Fruit fly (Drosophila melanogaster): Measurements from ENCODE around the gene GMF.

GMF gene

DNA sequence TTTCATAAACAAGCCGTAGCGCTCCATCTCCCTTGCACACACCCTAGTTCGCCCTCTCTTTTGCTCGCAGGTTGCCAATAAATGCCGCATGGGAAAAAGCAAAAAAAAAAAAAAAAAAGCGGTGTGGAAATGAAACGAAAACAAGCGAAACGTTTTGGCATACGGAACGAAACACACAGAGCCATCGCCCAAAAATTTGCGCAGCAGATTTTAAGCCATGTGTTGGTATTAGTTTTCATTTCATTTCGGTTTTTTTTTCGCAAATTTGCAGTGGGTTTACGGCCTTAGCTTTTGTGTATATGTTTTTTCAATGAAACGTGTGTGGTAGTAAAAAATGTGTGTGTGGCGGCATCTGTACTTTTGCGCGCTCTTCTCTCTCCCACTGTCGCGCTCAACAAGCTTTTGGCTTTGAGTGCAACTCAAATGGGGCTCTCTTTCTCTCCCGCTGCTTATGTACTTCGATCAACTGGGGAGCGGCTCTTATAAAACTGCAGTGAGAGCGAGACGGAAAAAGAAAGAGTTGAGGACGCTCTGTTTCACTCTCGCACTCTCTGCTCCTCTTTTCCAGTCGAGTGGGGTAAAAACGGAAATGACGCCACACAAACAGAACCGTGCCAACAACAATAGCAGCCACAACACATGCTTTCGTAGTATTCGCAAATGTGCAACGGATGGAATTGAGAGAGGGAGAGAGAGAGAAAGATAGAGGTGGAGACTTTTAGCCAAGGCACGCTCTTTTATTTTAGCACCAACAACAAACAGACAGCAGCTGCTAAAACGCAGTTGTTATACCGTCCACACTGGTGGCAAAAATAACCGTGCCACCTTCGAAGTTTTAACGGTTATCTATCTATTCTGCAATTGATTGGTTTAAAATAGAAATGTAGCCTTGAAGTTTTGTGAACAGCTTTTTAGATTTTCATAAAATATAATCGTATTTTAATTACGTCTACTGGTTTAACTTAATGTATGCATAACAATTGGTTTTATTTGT, 18.2 kb downstream of the GMF start (continued):
- no peak for TF ChIP-seq jing (GFP tag; optimal IDR thresholded peaks at IDR 0.05)
- TF ChIP-seq CG34224 (GFP tag; IDR thresholded peaks at IDR 0.05; ENCODE audit: partially characterized antibody): no peak
- TF ChIP-seq ase (GFP tag; IDR thresholded peaks at IDR 0.05): no peak
- no peak for TF ChIP-seq HLH3B (GFP tag; IDR thresholded peaks at IDR 0.05)
- peak; percentile 83 for TF ChIP-seq CG3281 (GFP tag; optimal IDR thresholded peaks at IDR 0.05)
- no peak for TF ChIP-seq CG14014 (GFP tag; IDR thresholded peaks at IDR 0.05)
- no peak for TF ChIP-seq mld (GFP tag; IDR thresholded peaks at IDR 0.05; ENCODE audit: partially characterized antibody)
- TF ChIP-seq CG11723 (GFP tag; optimal IDR thresholded peaks at IDR 0.05): no peak
- TF ChIP-seq exex (tag; optimal IDR thresholded peaks at IDR 0.05): peak; percentile 51
- TF ChIP-seq CG6765 (GFP tag; optimal IDR thresholded peaks at IDR 0.05): peak; percentile 56
- TF ChIP-seq knrl (GFP tag; IDR thresholded peaks at IDR 0.05; ENCODE audit: partially characterized antibody): no peak
- peak; percentile 64 for TF ChIP-seq lbe (GFP tag; optimal IDR thresholded peaks at IDR 0.05)
- no peak for TF ChIP-seq sim (GFP tag; IDR thresholded peaks at IDR 0.05)
- TF ChIP-seq onecut (GFP tag; IDR thresholded peaks at IDR 0.05): peak; percentile 42
- TF ChIP-seq trh (GFP tag; optimal IDR thresholded peaks at IDR 0.05): peak; percentile 36
- no peak for TF ChIP-seq CG16779 (GFP tag; IDR thresholded peaks at IDR 0.05)
- TF ChIP-seq br (optimal IDR thresholded peaks at IDR 0.05): no peak
- TF ChIP-seq seq (GFP tag; IDR thresholded peaks at IDR 0.05): no peak
- peak; percentile 2 for TF ChIP-seq CG10462 (GFP tag; optimal IDR thresholded peaks at IDR 0.05)
- TF ChIP-seq CG10431 (GFP tag; optimal IDR thresholded peaks at IDR 0.05): no peak
- TF ChIP-seq CG4404 (GFP tag; IDR thresholded peaks at IDR 0.05): no peak
- peak; percentile 34 for TF ChIP-seq CG12155 (GFP tag; optimal IDR thresholded peaks at IDR 0.05)
- TF ChIP-seq zen (tag; optimal IDR thresholded peaks at IDR 0.05): no peak
- TF ChIP-seq insv (GFP tag; optimal IDR thresholded peaks at IDR 0.05): no peak
- TF ChIP-seq CG11695 (GFP tag; IDR thresholded peaks at IDR 0.05): no peak
- TF ChIP-seq Neu2 (GFP tag; optimal IDR thresholded peaks at IDR 0.05; ENCODE audit: borderline replicate concordance): no peak
- TF ChIP-seq CG5245 (GFP tag; optimal IDR thresholded peaks at IDR 0.05): no peak
- TF ChIP-seq Rfx (GFP tag; IDR thresholded peaks at IDR 0.05): no peak
- no peak for TF ChIP-seq z (GFP tag; IDR thresholded peaks at IDR 0.05)
- TF ChIP-seq jumu (GFP tag; optimal IDR thresholded peaks at IDR 0.05): no peak
- no peak for TF ChIP-seq Dip2 (GFP tag; IDR thresholded peaks at IDR 0.05)
- TF ChIP-seq CG2712 (tag; optimal IDR thresholded peaks at IDR 0.05): peak; percentile 33
- no peak for TF ChIP-seq CG18764 (GFP tag; optimal IDR thresholded peaks at IDR 0.05)
- no peak for TF ChIP-seq sna (GFP tag; IDR thresholded peaks at IDR 0.05; ENCODE audit: partially characterized antibody)
- no peak for TF ChIP-seq Nf-YA (GFP tag; IDR thresholded peaks at IDR 0.05)
- TF ChIP-seq tna (GFP tag; IDR thresholded peaks at IDR 0.05; ENCODE audit: partially characterized antibody): no peak
- peak; percentile 10 to 72 for TF ChIP-seq Hr51 (GFP tag; optimal IDR thresholded peaks at IDR 0.05)
- peak; percentile 72 for TF ChIP-seq CG17912 (GFP tag; optimal IDR thresholded peaks at IDR 0.05)
- TF ChIP-seq crp (GFP tag; optimal IDR thresholded peaks at IDR 0.05): peak in 1 of 2 experiments; percentile 56
- TF ChIP-seq Gsc (GFP tag; IDR thresholded peaks at IDR 0.05): no peak
- TF ChIP-seq cato (GFP tag; optimal IDR thresholded peaks at IDR 0.05; ENCODE audit: borderline replicate concordance): no peak
- TF ChIP-seq ara (GFP tag; IDR thresholded peaks at IDR 0.05): no peak
- TF ChIP-seq bigmax (GFP tag; optimal IDR thresholded peaks at IDR 0.05): peak; percentile 44
- TF ChIP-seq Gug (GFP tag; IDR thresholded peaks at IDR 0.05): 0 out of 4 replicates have a peak, but pooled peaks have one; percentile 5
- peak; percentile 47 for TF ChIP-seq dm (GFP tag; optimal IDR thresholded peaks at IDR 0.05)
- TF ChIP-seq CG6175 (GFP tag; IDR thresholded peaks at IDR 0.05): no peak
- no peak for TF ChIP-seq otp (GFP tag; IDR thresholded peaks at IDR 0.05)
- no peak for TF ChIP-seq CG15696 (tag; optimal IDR thresholded peaks at IDR 0.05)
- TF ChIP-seq sd (tag; optimal IDR thresholded peaks at IDR 0.05): peak; percentile 41

Measured in whole organism, embryonic.